Fruit fly (Drosophila melanogaster): ENCODE measurements around the gene Jhbp1.

Gene Jhbp1

dm6 chr3R:4997399-4998203 lies 32.4 kb downstream of the Jhbp1 start (continued):
- TF ChIP-seq ss (GFP tag; optimal IDR thresholded peaks at IDR 0.05) (peak in 1 of 2 experiments; percentile 61), CG10631 (GFP tag; optimal IDR thresholded peaks at IDR 0.05) (peak; percentile 81), Hr38 (GFP tag; optimal IDR thresholded peaks at IDR 0.05) (no peak), Met (GFP tag; optimal IDR thresholded peaks at IDR 0.05) (peak; percentile 90), pdm3 (GFP tag; optimal IDR thresholded peaks at IDR 0.05) (peak; percentile 80), salr (GFP tag; optimal IDR thresholded peaks at IDR 0.05) (peak; percentile 17 to 23), svp (GFP tag) (peak; percentile 97), CG7368 (GFP tag; optimal IDR thresholded peaks at IDR 0.05) (peak; percentile 65), dac (GFP tag; optimal IDR thresholded peaks at IDR 0.05) (no peak), Sox102F (GFP tag; optimal IDR thresholded peaks at IDR 0.05) (peak; percentile 92)

DNA sequence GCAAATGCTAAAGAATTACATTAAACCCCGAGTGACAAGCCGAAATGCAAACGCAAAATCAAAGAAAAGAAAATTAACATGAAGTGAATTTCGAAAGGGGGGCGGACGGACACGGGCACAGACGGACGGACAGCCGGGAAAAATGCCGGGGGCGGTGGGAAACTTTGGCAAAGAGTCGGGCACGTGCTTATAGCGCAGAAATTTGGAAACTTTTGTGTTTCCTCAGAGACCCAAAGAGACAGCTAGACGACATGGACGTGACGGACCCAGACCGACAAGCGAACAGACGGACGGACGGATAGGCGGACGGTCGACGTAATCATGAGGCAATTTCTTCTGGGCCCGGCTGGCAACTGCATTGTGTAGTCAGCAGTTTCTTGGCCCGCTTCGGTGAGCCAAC lies 33.5 kb downstream of the Jhbp1 start:
- no peak for TF ChIP-seq fd85E (GFP tag; optimal IDR thresholded peaks at IDR 0.05)
- no peak for TF ChIP-seq Lpt (GFP tag; optimal IDR thresholded peaks at IDR 0.05)
- no peak for TF ChIP-seq CG11762 (GFP tag; optimal IDR thresholded peaks at IDR 0.05; ENCODE audit: insufficient read depth)
- TF ChIP-seq Blimp-1 (GFP tag; optimal IDR thresholded peaks at IDR 0.05) = no peak
- TF ChIP-seq CG10669 (GFP tag; optimal IDR thresholded peaks at IDR 0.05) = no peak
- TF ChIP-seq Hr38 (GFP tag; optimal IDR thresholded peaks at IDR 0.05) = no peak
- no peak for TF ChIP-seq eg (GFP tag; IDR thresholded peaks at IDR 0.05)
- TF ChIP-seq Gug (GFP tag; IDR thresholded peaks at IDR 0.05) = no peak
- TF ChIP-seq CG34406 (GFP tag; optimal IDR thresholded peaks at IDR 0.05) = no peak

DNA sequence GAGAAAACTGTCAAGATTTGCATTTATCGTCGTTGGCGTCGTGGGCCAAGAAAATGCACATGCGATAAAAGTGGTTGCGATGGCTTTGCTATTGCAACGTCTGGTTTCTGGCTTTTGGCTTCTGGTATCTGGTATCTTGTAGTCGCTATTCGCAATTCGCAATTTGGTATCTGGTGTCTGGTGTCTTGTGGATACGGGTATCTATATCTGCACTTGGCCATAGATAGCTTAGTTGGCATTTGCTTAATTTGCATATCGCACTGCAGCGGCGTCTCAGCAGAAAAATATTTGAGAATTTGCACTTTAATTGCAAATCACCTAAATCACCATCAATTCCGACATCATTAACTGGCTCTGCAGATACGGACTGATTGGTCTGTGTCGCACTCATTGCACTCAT lies 35.4 kb downstream of the Jhbp1 start:
- TF ChIP-seq Eip93F (GFP tag; optimal IDR thresholded peaks at IDR 0.05) (no peak), CG11294 (GFP tag; IDR thresholded peaks at IDR 0.05) (no peak), net (GFP tag; optimal IDR thresholded peaks at IDR 0.05) (no peak), CG11762 (GFP tag; optimal IDR thresholded peaks at IDR 0.05; ENCODE audit: insufficient read depth) (no peak), CG4318 (GFP tag; optimal IDR thresholded peaks at IDR 0.05) (no peak), fkh (GFP tag; optimal IDR thresholded peaks at IDR 0.05) (no peak), esn (GFP tag; optimal IDR thresholded peaks at IDR 0.05) (no peak), vri (GFP tag; optimal IDR thresholded peaks at IDR 0.05) (no peak), CG8319 (GFP tag; optimal IDR thresholded peaks at IDR 0.05) (no peak), OdsH (GFP tag; optimal IDR thresholded peaks at IDR 0.05) (no peak), Hr38 (GFP tag; optimal IDR thresholded peaks at IDR 0.05) (no peak), achi (GFP tag; optimal IDR thresholded peaks at IDR 0.05) (no peak)

DNA sequence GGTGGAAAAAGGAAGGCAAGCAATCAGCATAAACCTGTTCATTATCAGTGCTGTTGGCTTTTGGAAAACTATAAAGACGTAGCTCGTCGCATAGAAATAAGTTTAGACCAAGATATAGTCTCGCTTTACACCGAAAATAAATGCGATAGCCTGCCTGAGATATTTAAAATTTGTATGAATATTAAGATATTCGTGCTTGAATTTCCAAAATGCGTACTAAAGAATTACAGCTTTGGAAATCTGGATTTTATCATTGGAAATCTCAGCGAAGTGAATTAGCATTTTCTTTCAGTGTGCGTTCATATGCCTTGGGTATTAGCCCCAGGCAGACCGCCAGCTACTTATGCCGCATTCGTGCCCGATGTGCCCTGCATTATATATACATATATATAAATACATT lies 44.9 kb downstream of the Jhbp1 start:
- TF ChIP-seq CG16779 (tag; optimal IDR thresholded peaks at IDR 0.05) (peak; percentile 60), Eip75B (GFP tag; optimal IDR thresholded peaks at IDR 0.05) (peak; percentile 77), eg (GFP tag; IDR thresholded peaks at IDR 0.05) (peak; percentile 92), CG6163 (GFP tag; IDR thresholded peaks at IDR 0.05) (peak; percentile 92), fd85E (GFP tag; optimal IDR thresholded peaks at IDR 0.05) (peak; percentile 23), Sox15 (GFP tag; optimal IDR thresholded peaks at IDR 0.05) (peak; percentile 35), dac (GFP tag; optimal IDR thresholded peaks at IDR 0.05) (peak; percentile 81), Gug (GFP tag; IDR thresholded peaks at IDR 0.05) (peak; percentile 82), Hr4 (GFP tag; optimal IDR thresholded peaks at IDR 0.05) (peak; percentile 91), CG9139 (GFP tag; optimal IDR thresholded peaks at IDR 0.05) (peak; percentile 53), Lpt (GFP tag; optimal IDR thresholded peaks at IDR 0.05) (peak; percentile 86), OdsH (GFP tag; optimal IDR thresholded peaks at IDR 0.05) (peak; percentile 86), CG8119 (GFP tag; IDR thresholded peaks at IDR 0.05) (peak; percentile 86), fkh (GFP tag; optimal IDR thresholded peaks at IDR 0.05) (peak; percentile 33), salr (GFP tag; optimal IDR thresholded peaks at IDR 0.05) (peak; percentile 61 to 83), topi (GFP tag; optimal IDR thresholded peaks at IDR 0.05) (peak; percentile 62), CG7368 (GFP tag; optimal IDR thresholded peaks at IDR 0.05) (peak; percentile 56), CG11294 (GFP tag; IDR thresholded peaks at IDR 0.05) (peak; percentile 72), CG1621 (tag; optimal IDR thresholded peaks at IDR 0.05) (peak; percentile 76), Eip78C (GFP tag) (peak; percentile 94), ss (GFP tag; optimal IDR thresholded peaks at IDR 0.05) (peak; percentile 61), Ets96B (tag; optimal IDR thresholded peaks at IDR 0.05) (peak; percentile 74), Smox (GFP tag; optimal IDR thresholded peaks at IDR 0.05) (peak; percentile 25), fd59A (GFP tag; optimal IDR thresholded peaks at IDR 0.05) (peak; percentile 82), net (GFP tag; optimal IDR thresholded peaks at IDR 0.05) (peak; percentile 81), Blimp-1 (GFP tag; optimal IDR thresholded peaks at IDR 0.05) (no peak), CG6854 (GFP tag; optimal IDR thresholded peaks at IDR 0.05) (no peak), CG31627 (GFP tag; optimal IDR thresholded peaks at IDR 0.05) (peak; percentile 59), Eip93F (GFP tag; optimal IDR thresholded peaks at IDR 0.05) (no peak), CG8319 (GFP tag; optimal IDR thresholded peaks at IDR 0.05) (peak; percentile 36)

Data from whole organism, prepupa.